Worm (Caenorhabditis elegans) whole organism, mixed stage, embryonic: ENCODE results near the gene F13A7.14.

Source experiments
- blmp-1 ChIP-seq: fragments of 150-350 bp; optimal IDR thresholded peaks from 2 replicates; lab custom pipeline; 2014; ENCODE audit warnings: missing biosample characterization, missing genetic modification characterization
- drap-1 ChIP-seq: fragments of 200-800 bp; sonication (Bioruptor generic); optimal IDR thresholded peaks from 3 replicates; lab custom pipeline; 2018; ENCODE audit warnings: mild to moderate bottlenecking, missing genetic modification characterization, missing compliant biosample characterization
- elt-1 ChIP-seq: sonication (generic microtip); optimal IDR thresholded peaks from 2 replicates; lab custom pipeline; 2017; ENCODE audit warnings: missing genetic modification characterization, mild to moderate bottlenecking, missing compliant biosample characterization, antibody characterized with exemption, moderate library complexity, borderline replicate concordance; ENCODE audit not compliant: insufficient read depth
- lsy-2 ChIP-seq: fragments of 150-350 bp; optimal IDR thresholded peaks from 2 replicates; lab custom pipeline; 2014; ENCODE audit warnings: missing biosample characterization, missing genetic modification characterization
- mep-1 ChIP-seq: fragments of 150-350 bp; optimal IDR thresholded peaks from 2 replicates; lab custom pipeline; 2017; ENCODE audit warnings: missing biosample characterization, missing genetic modification reagents, missing genetic modification characterization, inconsistent platforms
- nhr-2 ChIP-seq: fragments of 150-350 bp; optimal IDR thresholded peaks from 2 replicates; lab custom pipeline; 2014; ENCODE audit warnings: missing biosample characterization, missing genetic modification characterization
- nhr-237 ChIP-seq: fragments of 150-350 bp; optimal IDR thresholded peaks from 2 replicates; lab custom pipeline; 2014; ENCODE audit warnings: missing biosample characterization, missing genetic modification characterization
- nhr-28 ChIP-seq: fragments of 150-350 bp; optimal IDR thresholded peaks from 2 replicates; lab custom pipeline; 2014; ENCODE audit warnings: missing biosample characterization, missing genetic modification characterization
- snpc-4 ChIP-seq: fragments of 150-350 bp; optimal IDR thresholded peaks from 2 replicates; lab custom pipeline; 2014; ENCODE audit warnings: missing biosample characterization, missing genetic modification characterization
- sptf-1 ChIP-seq: sonication (generic microtip); optimal IDR thresholded peaks from 2 replicates; lab custom pipeline; 2017; ENCODE audit warnings: mild to moderate bottlenecking, missing genetic modification characterization, moderate library complexity, missing compliant biosample characterization
- unc-62 ChIP-seq: fragments of 150-350 bp; optimal IDR thresholded peaks from 2 replicates; lab custom pipeline; 2014; ENCODE audit warnings: missing biosample characterization, missing genetic modification reagents, missing genetic modification characterization
- ztf-11 ChIP-seq: fragments of 150-350 bp; optimal IDR thresholded peaks from 2 replicates; lab custom pipeline; 2014; ENCODE audit warnings: missing biosample characterization, missing genetic modification characterization

DNA sequence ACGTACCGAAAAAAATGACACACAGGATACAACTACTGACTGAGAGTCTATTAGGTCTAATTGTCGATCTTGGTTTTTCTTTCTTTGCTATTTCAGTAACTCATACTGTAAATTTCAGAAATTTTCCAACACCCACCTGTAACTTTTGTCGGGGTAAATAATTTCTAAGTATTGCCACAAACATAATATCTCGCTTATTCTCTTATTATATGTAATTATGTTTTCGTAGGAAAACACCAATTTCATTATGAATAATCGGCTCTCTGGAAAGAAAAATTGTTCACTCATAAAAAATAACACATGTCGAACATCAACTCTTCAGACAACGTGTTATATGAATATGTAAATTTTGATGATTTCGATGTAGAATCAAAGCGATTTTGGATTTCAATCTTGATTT is 19.0 kb downstream of the F13A7.14 start, which contains the start of gene srw-48:
- TF ChIP-seq nhr-2 (tag; lab: Kevin White, UChicago), result no peak
- no peak for TF ChIP-seq ztf-11 (tag; lab: Kevin White, UChicago)
- TF ChIP-seq unc-62 (GFP tag; lab: Kevin White, UChicago), result no peak
- no peak for TF ChIP-seq blmp-1
- no peak for TF ChIP-seq mep-1
- no peak for TF ChIP-seq elt-1 (tag; lab: Kevin White, UChicago)
- TF ChIP-seq sptf-1, result no peak
- TF ChIP-seq nhr-28 (tag; lab: Kevin White, UChicago), result no peak
- no peak for TF ChIP-seq snpc-4 (tag; lab: Kevin White, UChicago)
- TF ChIP-seq nhr-237, result no peak
- TF ChIP-seq drap-1 (GFP tag; lab: Kevin White, UChicago), result no peak
- no peak for TF ChIP-seq lsy-2 (tag; lab: Kevin White, UChicago)
